Fruit fly (Drosophila melanogaster): ENCODE results near the gene rin.

DNA sequence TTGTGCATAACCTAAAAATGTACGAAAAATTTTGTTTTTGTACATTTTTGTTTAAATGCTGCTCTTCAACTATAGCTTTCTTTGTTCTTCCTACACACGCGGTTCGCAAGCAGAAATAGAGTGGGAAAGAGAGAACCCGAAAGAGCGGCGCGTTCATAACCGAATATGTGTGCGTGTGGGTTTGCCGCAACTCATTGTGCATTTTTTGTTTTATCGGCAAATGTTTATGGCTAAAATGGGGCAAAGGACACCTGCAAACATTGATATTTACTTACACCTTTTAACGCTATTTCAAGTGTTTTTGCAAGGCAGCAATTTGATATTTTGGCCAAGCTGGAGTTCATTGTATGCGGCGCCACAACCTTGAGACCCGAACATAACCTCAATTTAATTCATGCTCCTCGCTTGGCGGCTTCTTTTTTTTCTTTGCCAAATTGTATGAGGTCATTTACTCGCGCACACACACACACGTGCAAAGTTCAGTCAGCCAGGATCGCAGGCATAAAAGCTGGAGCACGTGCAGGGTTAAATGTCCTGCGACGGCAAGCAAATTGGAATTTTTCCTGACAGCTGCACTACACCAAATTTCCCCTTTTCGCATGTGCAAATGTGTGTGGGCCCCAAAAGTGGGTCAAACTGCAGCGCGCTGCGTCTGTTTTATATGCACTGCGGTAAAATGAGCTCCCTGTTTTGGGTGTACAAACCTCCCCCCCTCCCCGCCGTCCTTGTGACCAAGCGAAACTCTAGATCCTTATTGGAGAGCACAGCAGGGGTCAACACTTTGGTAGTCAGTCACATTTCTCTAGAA is 1.1 kb downstream of the rin start:
- TF ChIP-seq psq (optimal IDR thresholded peaks at IDR 0.05) (no peak), Sin3A (optimal IDR thresholded peaks at IDR 0.05) (no peak), Myc (optimal IDR thresholded peaks at IDR 0.05) (no peak)

All from Kc167 (cell line).